Worm (Caenorhabditis elegans) whole organism, L2 larva: Measurements from ENCODE around the gene zag-1.

ENCODE experiments used
- dmd-4 ChIP-seq: sonication (generic microtip); optimal IDR thresholded peaks from 2 replicates; lab custom pipeline; 2017; ENCODE audit warnings: missing biosample characterization, missing genetic modification characterization
- egl-27 ChIP-seq: sonication (generic microtip); optimal IDR thresholded peaks from 3 replicates; lab custom pipeline; 2017; ENCODE audit warnings: missing biosample characterization, missing genetic modification reagents, missing genetic modification characterization
- lin-39 ChIP-seq: fragments of 150-350 bp; optimal IDR thresholded peaks from 2 replicates; lab custom pipeline; 2014; ENCODE audit warnings: missing biosample characterization, missing genetic modification reagents, missing genetic modification characterization
- mdl-1 ChIP-seq, 2 experiments: fragments of 150-350 bp in 1 of 2; sonication (generic microtip) in 1 of 2; optimal IDR thresholded peaks; 2 replicates each; lab custom pipeline; 2017; ENCODE audit warnings: missing biosample characterization in 2 of 2, missing genetic modification characterization in 2 of 2
- nhr-12 ChIP-seq: fragments of 150-350 bp; optimal IDR thresholded peaks from 2 replicates; lab custom pipeline; 2014; ENCODE audit warnings: missing biosample characterization, missing genetic modification characterization

DNA sequence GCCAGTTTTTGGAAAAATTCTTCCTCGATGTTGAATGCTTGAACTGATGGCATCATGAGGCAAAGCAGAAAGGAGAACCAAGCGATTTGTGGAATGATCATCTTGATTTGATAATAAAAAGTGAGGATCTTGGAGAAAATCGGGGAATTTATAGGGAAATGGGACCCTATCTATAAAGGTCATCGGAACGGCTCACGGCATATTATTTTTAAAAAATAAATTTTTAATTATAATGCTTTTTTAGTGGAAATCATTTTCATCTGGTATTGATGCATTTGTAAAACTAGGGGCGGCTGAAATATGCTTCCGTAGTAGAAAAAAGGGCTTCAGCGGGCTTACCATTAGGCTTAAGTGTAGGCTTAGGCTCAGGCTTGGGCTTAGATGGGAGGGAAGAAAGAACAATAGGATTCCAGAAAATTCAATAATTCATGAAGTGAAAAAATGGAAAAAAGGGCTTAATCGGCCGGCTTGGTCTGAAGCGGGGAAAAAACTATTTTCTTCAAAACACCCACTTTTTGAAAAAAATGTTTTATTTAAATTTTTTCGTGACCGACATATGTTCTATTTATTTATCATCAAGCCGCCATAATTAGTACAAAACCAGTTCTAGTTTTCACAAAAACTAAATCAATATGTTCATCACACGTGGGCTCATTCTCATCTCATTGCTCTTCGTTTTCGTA, 52.0 kb downstream of the zag-1 start, which contains the start of the genes F56D6.22 and F56D6.12:
- TF ChIP-seq lin-39 (tag; lab: Kevin White, UChicago) (no peak), dmd-4 (tag; lab: Kevin White, UChicago) (no peak), mdl-1 (tag; optimal IDR thresholded peaks at IDR 0.05; lab: Kevin White, UChicago) (no peak), nhr-12 (tag; lab: Kevin White, UChicago) (no peak), egl-27 (tag; lab: Kevin White, UChicago) (no peak)
